Worm (Caenorhabditis elegans) whole organism, L2 larva: Measurements from ENCODE around the gene pri-1.

Experiments
- C34F6.9 ChIP-seq: fragments of 150-350 bp; optimal IDR thresholded peaks from 2 replicates; lab custom pipeline; 2014; ENCODE audit warnings: missing biosample characterization, missing genetic modification characterization
- aly-2 ChIP-seq: fragments of 150-350 bp; optimal IDR thresholded peaks from 2 replicates; lab custom pipeline; 2014; ENCODE audit warnings: missing biosample characterization, missing genetic modification characterization
- ama-1 ChIP-seq: fragments of 150-350 bp; optimal IDR thresholded peaks from 2 replicates; lab custom pipeline; 2018; ENCODE audit warnings: inconsistent platforms
- blmp-1 ChIP-seq: sonication (generic microtip); optimal IDR thresholded peaks from 2 replicates; lab custom pipeline; 2017; ENCODE audit warnings: missing genetic modification characterization, mild to moderate bottlenecking, missing compliant biosample characterization, antibody characterized with exemption, moderate library complexity; ENCODE audit not compliant: insufficient read depth
- ceh-82 ChIP-seq: fragments of 150-350 bp; optimal IDR thresholded peaks from 2 replicates; lab custom pipeline; 2014; ENCODE audit warnings: missing biosample characterization, missing genetic modification characterization
- lin-13 ChIP-seq: fragments of 150-350 bp; optimal IDR thresholded peaks from 2 replicates; lab custom pipeline; 2014; ENCODE audit warnings: missing biosample characterization, missing genetic modification reagents, missing genetic modification characterization
- nhr-11 ChIP-seq: fragments of 150-350 bp; optimal IDR thresholded peaks from 2 replicates; lab custom pipeline; 2014; ENCODE audit warnings: missing biosample characterization, missing genetic modification characterization
- nhr-6 ChIP-seq: fragments of 150-350 bp; optimal IDR thresholded peaks from 2 replicates; lab custom pipeline; 2014; ENCODE audit warnings: missing biosample characterization, missing genetic modification characterization
- nhr-77 ChIP-seq: fragments of 150-350 bp; optimal IDR thresholded peaks from 2 replicates; lab custom pipeline; 2014; ENCODE audit warnings: missing biosample characterization, missing genetic modification characterization
- ztf-1 ChIP-seq: fragments of 200-800 bp; sonication (Bioruptor generic); conservative IDR thresholded peaks from 2 replicates; pipeline ENCODE4 v1.3.6; 2022; ENCODE audit warnings: missing genetic modification characterization, missing compliant biosample characterization

DNA sequence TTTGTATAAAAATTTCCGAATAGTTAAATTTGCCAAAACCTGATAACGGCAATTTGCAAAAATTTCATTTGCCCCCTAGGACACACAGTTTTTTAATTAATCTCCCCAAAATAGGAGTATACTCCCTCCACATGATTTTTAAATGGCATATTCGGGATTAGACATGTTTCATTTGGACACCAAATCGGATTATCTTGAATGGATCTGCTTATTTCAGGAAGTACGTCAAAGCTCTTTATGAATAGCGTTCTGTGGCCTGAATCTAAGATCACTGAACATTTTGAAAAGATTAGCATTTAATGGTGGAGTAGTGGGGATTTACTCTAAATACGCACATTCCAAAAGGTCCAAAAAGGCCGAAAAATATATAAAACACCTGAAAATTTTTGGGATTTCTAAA, 44.5 kb upstream of the pri-1 start:
- no peak for TF ChIP-seq nhr-6 (tag; lab: Kevin White, UChicago)
- TF ChIP-seq aly-2 (tag; lab: Kevin White, UChicago), result no peak
- no peak for TF ChIP-seq lin-13 (GFP tag; lab: Kevin White, UChicago)
- TF ChIP-seq ceh-82 (tag; lab: Kevin White, UChicago), result no peak
- TF ChIP-seq nhr-11 (tag; lab: Kevin White, UChicago), result no peak
- TF ChIP-seq C34F6.9 (tag; lab: Kevin White, UChicago), result no peak
- TF ChIP-seq nhr-77 (tag; lab: Kevin White, UChicago), result no peak
- no peak for TF ChIP-seq ama-1 (lab: Kevin White, UChicago)
- no peak for TF ChIP-seq blmp-1 (tag; lab: Kevin White, UChicago)
- no peak for TF ChIP-seq ztf-1 (GFP tag; lab: Robert Waterston, UW)
